Worm (Caenorhabditis elegans): Measurements from ENCODE around the gene F58G1.7.

The F58G1.7 gene

DNA sequence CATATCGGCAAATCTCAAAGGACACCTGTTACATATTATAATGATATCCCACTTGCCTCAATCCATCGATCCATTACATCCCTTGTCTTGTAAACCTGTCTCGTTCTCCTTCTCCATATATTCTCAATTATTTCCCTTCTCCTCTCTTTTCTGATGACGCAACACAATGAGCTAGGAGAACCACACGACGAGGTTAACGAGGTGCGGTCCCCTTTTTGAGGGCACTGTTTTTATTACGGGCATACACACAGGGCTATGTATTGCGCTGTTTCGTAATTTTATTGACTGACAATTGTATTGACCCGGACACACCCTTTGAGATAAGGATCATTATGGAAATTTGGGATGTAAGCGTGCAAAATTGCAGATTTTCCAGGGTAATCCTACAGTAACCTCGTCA lies 30.6 kb upstream of the F58G1.7 start:
- TF ChIP-seq F55B11.4 (tag; optimal IDR thresholded peaks at IDR 0.05; ENCODE audit: borderline replicate concordance, insufficient read depth) (no peak), ztf-28 (GFP tag; IDR thresholded peaks at IDR 0.05) (no peak), F10E7.11 (tag; optimal IDR thresholded peaks at IDR 0.05) (no peak), Y67H2A.10 (GFP tag; conservative IDR thresholded peaks at IDR 0.05) (no peak), mcd-1 (GFP tag; IDR thresholded peaks at IDR 0.05) (no peak), ZK185.1 (tag; optimal IDR thresholded peaks at IDR 0.05; ENCODE audit: poor library complexity, severe bottlenecking) (no peak), somi-1 (GFP tag; optimal IDR thresholded peaks at IDR 0.05) (no peak), F37B4.10 (GFP tag; IDR thresholded peaks at IDR 0.05) (no peak), sdz-38 (tag; optimal IDR thresholded peaks at IDR 0.05) (no peak), repo-1 (tag; optimal IDR thresholded peaks at IDR 0.05) (no peak), dpff-1 (tag; optimal IDR thresholded peaks at IDR 0.05) (no peak), T26A5.8 (tag; optimal IDR thresholded peaks at IDR 0.05) (no peak)

DNA sequence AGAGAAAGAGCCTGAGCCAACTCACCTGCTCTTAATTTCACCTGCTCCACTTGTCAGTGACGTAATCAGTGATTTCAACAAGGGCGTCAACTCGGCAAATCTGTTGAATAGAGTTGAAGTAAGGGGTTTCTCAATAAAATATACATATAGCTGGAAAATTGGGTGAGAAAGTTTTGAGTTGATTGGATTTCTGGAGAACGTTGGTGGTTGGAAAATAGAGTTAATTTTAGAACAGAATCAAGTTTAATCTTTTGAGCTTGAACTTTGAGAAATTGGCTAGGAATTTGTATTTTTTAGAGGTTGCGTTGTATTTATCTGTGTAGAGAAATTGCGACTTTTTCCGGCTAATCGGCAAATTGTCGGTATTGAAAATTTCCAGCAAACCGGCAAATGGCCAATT lies 21.6 kb upstream of the F58G1.7 start, which contains the start of gene Y38F1A.4:
TSS of gene Y38F1A.4 (minus strand) at position 101 of the 400 bp plus-strand sequence.
- no peak for TF ChIP-seq ztf-22 (GFP tag; optimal IDR thresholded peaks at IDR 0.05)
- no peak for TF ChIP-seq F33H1.4 (GFP tag; IDR thresholded peaks at IDR 0.05)
- TF ChIP-seq let-526 (GFP tag; IDR thresholded peaks at IDR 0.05) = no peak
- TF ChIP-seq ccch-3 (GFP tag; optimal IDR thresholded peaks at IDR 0.05) = no peak
- TF ChIP-seq ztf-6 (GFP tag; IDR thresholded peaks at IDR 0.05) = no peak
- TF ChIP-seq lsy-27 (tag; optimal IDR thresholded peaks at IDR 0.05; ENCODE audit: borderline replicate concordance, insufficient read depth) = no peak
- TF ChIP-seq ceh-100 (GFP tag; IDR thresholded peaks at IDR 0.05) = no peak
- no peak for TF ChIP-seq tbp1 (GFP tag; optimal IDR thresholded peaks at IDR 0.05)
- no peak for TF ChIP-seq dpl-1 (GFP tag; optimal IDR thresholded peaks at IDR 0.05)
- no peak for TF ChIP-seq D2030.7 (GFP tag; IDR thresholded peaks at IDR 0.05)
- no peak for TF ChIP-seq lin-26 (GFP tag; IDR thresholded peaks at IDR 0.05)
- TF ChIP-seq tlf-1 (GFP tag; optimal IDR thresholded peaks at IDR 0.05) = no peak

DNA sequence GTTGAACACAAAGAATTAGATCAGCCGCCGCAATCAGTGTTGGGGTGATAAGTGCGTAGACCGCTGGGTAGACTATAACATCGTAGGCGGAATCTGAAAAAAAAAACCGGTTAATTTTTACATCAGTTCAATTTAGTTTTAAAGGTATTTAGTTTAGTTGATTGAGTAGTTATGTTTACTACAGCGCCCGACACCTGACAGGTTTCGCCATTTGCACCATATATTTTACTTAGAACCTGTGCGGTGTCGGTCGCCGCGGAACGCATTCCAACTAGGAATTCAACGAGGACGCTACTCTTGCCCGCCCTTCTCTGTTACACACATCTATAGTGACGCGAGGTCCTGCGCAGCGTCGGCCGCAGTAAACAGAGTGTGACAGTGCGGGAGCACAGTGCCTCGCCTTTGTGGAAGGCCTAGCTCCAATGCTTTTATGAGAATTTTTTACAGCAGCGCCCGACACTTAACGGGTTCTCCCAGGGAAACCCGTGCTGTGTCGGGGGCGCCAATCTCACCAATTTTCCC lies 20.5 kb upstream of the F58G1.7 start:
- TF ChIP-seq snpc-1.3 (tag; optimal IDR thresholded peaks at IDR 0.05; ENCODE audit: insufficient read depth) = no peak
- no peak for TF ChIP-seq F33H1.4 (GFP tag; IDR thresholded peaks at IDR 0.05)
- no peak for TF ChIP-seq snpc-4 (GFP tag; optimal IDR thresholded peaks at IDR 0.05)
- peak in 3 of 4 experiments; percentile 63 to 77 (median 72) for TF ChIP-seq snpc-4 (tag; optimal IDR thresholded peaks at IDR 0.05)
- no peak for TF ChIP-seq ceh-91 (GFP tag; IDR thresholded peaks at IDR 0.05)
- TF ChIP-seq ets-4 (GFP tag; optimal IDR thresholded peaks at IDR 0.05) = no peak
- 0 out of 2 replicates have a peak, but pooled peaks have one; percentile 16 for TF ChIP-seq attf-3 (GFP tag; conservative IDR thresholded peaks at IDR 0.05)
- TF ChIP-seq attf-5 (GFP tag; optimal IDR thresholded peaks at IDR 0.05) = no peak
- no peak for TF ChIP-seq nhr-27 (tag; optimal IDR thresholded peaks at IDR 0.05)
- no peak for TF ChIP-seq lsy-27 (tag; optimal IDR thresholded peaks at IDR 0.05; ENCODE audit: borderline replicate concordance, insufficient read depth)
- TF ChIP-seq zfh-2 (GFP tag; conservative IDR thresholded peaks at IDR 0.05) = peak; percentile 40; the same call in 1 of the 2 replicates
- TF ChIP-seq Y53F4B.3 (GFP tag; IDR thresholded peaks at IDR 0.05) = no peak

DNA sequence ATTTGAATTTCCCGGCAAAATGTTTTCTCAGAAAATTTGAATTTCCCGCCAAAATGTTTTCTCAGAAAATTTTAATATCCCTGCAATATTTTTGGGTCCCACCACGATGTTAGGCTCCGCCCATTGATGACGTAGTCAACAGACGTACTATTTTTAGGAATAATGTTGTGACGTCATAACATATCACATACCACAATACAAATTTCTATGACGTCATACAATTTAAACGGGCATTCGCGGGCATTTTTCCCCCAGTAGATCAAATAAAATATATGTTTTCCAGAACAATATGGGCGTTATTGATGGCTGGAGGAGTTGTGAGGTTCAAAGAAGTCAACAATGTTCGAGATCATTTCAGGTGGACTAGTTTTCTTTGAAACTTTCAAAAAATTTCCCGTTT lies 18.2 kb upstream of the F58G1.7 start:
- TF ChIP-seq rpc-1 (optimal IDR thresholded peaks at IDR 0.05) (no peak), rpc-1 (tag; optimal IDR thresholded peaks at IDR 0.05) (no peak), attf-5 (GFP tag; optimal IDR thresholded peaks at IDR 0.05) (no peak), B0035.1 (tag; optimal IDR thresholded peaks at IDR 0.05) (no peak), mxl-1 (tag; optimal IDR thresholded peaks at IDR 0.05) (no peak), pbrm-1 (GFP tag; IDR thresholded peaks at IDR 0.05) (no peak), ztf-25 (GFP tag; IDR thresholded peaks at IDR 0.05) (no peak), hlh-12 (tag; optimal IDR thresholded peaks at IDR 0.05) (no peak), ceh-100 (GFP tag; IDR thresholded peaks at IDR 0.05) (no peak), Y53F4B.3 (GFP tag; IDR thresholded peaks at IDR 0.05) (no peak), K12H6.12 (tag; optimal IDR thresholded peaks at IDR 0.05) (no peak), nhr-90 (tag; optimal IDR thresholded peaks at IDR 0.05) (no peak), nhr-179 (tag; optimal IDR thresholded peaks at IDR 0.05) (no peak), Y67H2A.10 (GFP tag; conservative IDR thresholded peaks at IDR 0.05) (no peak), repo-1 (tag; optimal IDR thresholded peaks at IDR 0.05) (no peak), snpc-4 (GFP tag; optimal IDR thresholded peaks at IDR 0.05) (no peak), snpc-4 (tag; optimal IDR thresholded peaks at IDR 0.05) (no peak), ccch-3 (GFP tag; optimal IDR thresholded peaks at IDR 0.05) (no peak)

Measured in whole organism, young adult.